Worm (Caenorhabditis elegans) whole organism, L4 larva: ENCODE measurements around the gene trpp-6.

Experiments used
- F44E2.7 ChIP-seq: fragments of 200-800 bp; sonication (Bioruptor generic); IDR thresholded peaks from 2 replicates; pipeline ENCODE4 v2.1.2; 2022; ENCODE audit warnings: missing genetic modification characterization, missing compliant biosample characterization
- T26A8.4 ChIP-seq: fragments of 200-800 bp; sonication (Bioruptor generic); IDR thresholded peaks from 2 replicates; pipeline ENCODE4 v1.3.6; 2022; ENCODE audit warnings: missing genetic modification characterization, missing compliant biosample characterization
- Y105C5A.15 ChIP-seq: fragments of 200-800 bp; sonication (Bioruptor generic); IDR thresholded peaks from 2 replicates; pipeline ENCODE4 v1.3.6; 2022; ENCODE audit warnings: missing genetic modification characterization, missing compliant biosample characterization
- Y48G9A.11 ChIP-seq: fragments of 200-800 bp; sonication (Bioruptor generic); IDR thresholded peaks from 2 replicates; pipeline ENCODE4 v1.3.6; 2022; ENCODE audit warnings: missing genetic modification reagents, missing genetic modification characterization, missing compliant biosample characterization
- Y75B8A.6 ChIP-seq: fragments of 200-800 bp; sonication (Bioruptor generic); IDR thresholded peaks from 2 replicates; pipeline ENCODE4 v1.3.6; 2022; ENCODE audit warnings: missing genetic modification reagents, missing genetic modification characterization, missing compliant biosample characterization
- aha-1 ChIP-seq: fragments of 150-350 bp; peaks from one replicate; lab custom pipeline; 2014; ENCODE audit warnings: missing biosample characterization, missing genetic modification characterization
- ceh-20 ChIP-seq: fragments of 200-800 bp; sonication (Bioruptor generic); IDR thresholded peaks from 2 replicates; pipeline ENCODE4 v1.3.6; 2022; ENCODE audit warnings: missing genetic modification reagents, missing genetic modification characterization, missing compliant biosample characterization
- ceh-44 ChIP-seq: fragments of 200-800 bp; sonication (Bioruptor generic); IDR thresholded peaks from 2 replicates; pipeline ENCODE4 v1.3.6; 2022; ENCODE audit warnings: missing genetic modification reagents, missing genetic modification characterization, missing compliant biosample characterization
- ceh-62 ChIP-seq: sonication (generic microtip); optimal IDR thresholded peaks from 2 replicates; lab custom pipeline; 2017; ENCODE audit warnings: missing biosample characterization, missing genetic modification characterization
- ces-1 ChIP-seq: fragments of 150-350 bp; sonication (generic microtip); optimal IDR thresholded peaks from 4 replicates; lab custom pipeline; 2014; ENCODE audit warnings: missing biosample characterization, missing genetic modification reagents, missing genetic modification characterization
- ctbp-1 ChIP-seq: fragments of 200-800 bp; sonication (Bioruptor generic); IDR thresholded peaks from 2 replicates; pipeline ENCODE4 v1.3.6; 2022; ENCODE audit warnings: missing genetic modification reagents, missing genetic modification characterization, missing compliant biosample characterization
- daf-12 ChIP-seq: fragments of 150-350 bp; optimal IDR thresholded peaks from 2 replicates; lab custom pipeline; 2014; ENCODE audit warnings: missing biosample characterization, missing genetic modification reagents, missing genetic modification characterization
- daf-16 ChIP-seq, 3 experiments: sonication (generic microtip); optimal IDR thresholded peaks; 2 replicates each; lab custom pipeline; 2016 to 2017; ENCODE audit warnings: missing genetic modification characterization in 3 of 3, missing genetic modification reagents in 3 of 3, mild to moderate bottlenecking in 2 of 3, missing compliant biosample characterization in 2 of 3, missing biosample characterization in 1 of 3, moderate library complexity in 1 of 3
- daf-19 ChIP-seq: fragments of 200-800 bp; sonication (Bioruptor generic); conservative IDR thresholded peaks from 2 replicates; pipeline ENCODE4 v1.3.6; 2022; ENCODE audit warnings: missing genetic modification characterization, missing compliant biosample characterization
- dmd-6 ChIP-seq: fragments of 200-800 bp; sonication (Bioruptor generic); IDR thresholded peaks from 2 replicates; pipeline ENCODE4 v1.3.6; 2022; ENCODE audit warnings: missing genetic modification reagents, missing genetic modification characterization, missing compliant biosample characterization
- dve-1 ChIP-seq: sonication (generic microtip); optimal IDR thresholded peaks from 2 replicates; lab custom pipeline; 2017; ENCODE audit warnings: antibody characterized with exemption, mild to moderate bottlenecking, missing genetic modification characterization, missing compliant biosample characterization; ENCODE audit not compliant: insufficient read depth
- egl-27 ChIP-seq: sonication (generic microtip); optimal IDR thresholded peaks from 3 replicates; lab custom pipeline; 2017; ENCODE audit warnings: missing biosample characterization, missing genetic modification reagents, missing genetic modification characterization
- egl-43 ChIP-seq: fragments of 200-800 bp; sonication (Bioruptor generic); IDR thresholded peaks from 2 replicates; pipeline ENCODE4 v1.3.6; 2022; ENCODE audit warnings: missing genetic modification reagents, missing genetic modification characterization, missing compliant biosample characterization
- fos-1 ChIP-seq: fragments of 150-350 bp; optimal IDR thresholded peaks from 2 replicates; lab custom pipeline; 2014; ENCODE audit warnings: missing biosample characterization, missing genetic modification characterization
- gei-8 ChIP-seq: fragments of 200-800 bp; sonication (Bioruptor generic); optimal IDR thresholded peaks from 2 replicates; lab custom pipeline; 2018; ENCODE audit warnings: mild to moderate bottlenecking, missing genetic modification characterization, missing compliant biosample characterization
- hlh-30 ChIP-seq: sonication (generic microtip); optimal IDR thresholded peaks from 2 replicates; lab custom pipeline; 2017; ENCODE audit warnings: antibody characterized with exemption, mild to moderate bottlenecking, missing genetic modification characterization, missing compliant biosample characterization; ENCODE audit not compliant: insufficient read depth
- hmg-1.1 ChIP-seq: fragments of 200-800 bp; sonication (Bioruptor generic); IDR thresholded peaks from 2 replicates; pipeline ENCODE4 v1.3.6; 2022; ENCODE audit warnings: missing genetic modification reagents, missing genetic modification characterization, missing compliant biosample characterization
- lin-1 ChIP-seq: fragments of 200-800 bp; sonication (Bioruptor generic); IDR thresholded peaks from 2 replicates; pipeline ENCODE4 v1.3.6; 2022; ENCODE audit warnings: missing genetic modification reagents, missing genetic modification characterization, missing compliant biosample characterization
- lin-13 ChIP-seq: fragments of 150-350 bp; optimal IDR thresholded peaks from 2 replicates; lab custom pipeline; 2014; ENCODE audit warnings: missing biosample characterization, missing genetic modification reagents, missing genetic modification characterization
- lin-15B ChIP-seq: fragments of 150-350 bp; sonication (generic microtip); optimal IDR thresholded peaks from 3 replicates; lab custom pipeline; 2014; ENCODE audit warnings: missing biosample characterization, missing genetic modification characterization
- lin-29 ChIP-seq: fragments of 200-800 bp; sonication (Bioruptor generic); IDR thresholded peaks from 2 replicates; pipeline ENCODE4 v1.3.6; 2022; ENCODE audit warnings: missing genetic modification reagents, missing genetic modification characterization, missing compliant biosample characterization
- lin-38 ChIP-seq: fragments of 200-800 bp; sonication (Bioruptor generic); IDR thresholded peaks from 2 replicates; pipeline ENCODE4 v1.3.6; 2022; ENCODE audit warnings: missing genetic modification reagents, missing genetic modification characterization, missing compliant biosample characterization
- lir-3 ChIP-seq: sonication (generic microtip); optimal IDR thresholded peaks from 2 replicates; lab custom pipeline; 2016; ENCODE audit warnings: mild to moderate bottlenecking, missing genetic modification characterization, missing compliant biosample characterization
- madf-5 ChIP-seq, 2 experiments: fragments of 200-800 bp; sonication (Bioruptor generic); IDR thresholded peaks; 2 replicates each; pipeline ENCODE4 v1.3.6; 2022; ENCODE audit warnings: missing compliant biosample characterization in 2 of 2, missing genetic modification characterization in 2 of 2
- madf-9 ChIP-seq: fragments of 200-800 bp; sonication (Bioruptor generic); conservative IDR thresholded peaks from 2 replicates; pipeline ENCODE4 v1.3.6; 2022; ENCODE audit warnings: missing genetic modification reagents, missing genetic modification characterization, missing compliant biosample characterization
- mdt-29 ChIP-seq: fragments of 200-800 bp; sonication (Bioruptor generic); IDR thresholded peaks from 2 replicates; pipeline ENCODE4 v1.3.6; 2022; ENCODE audit warnings: missing genetic modification reagents, missing genetic modification characterization, missing compliant biosample characterization
- mep-1 ChIP-seq: fragments of 150-350 bp; sonication (generic microtip); optimal IDR thresholded peaks from 3 replicates; lab custom pipeline; 2014; ENCODE audit warnings: missing biosample characterization, missing genetic modification characterization
- mes-2 ChIP-seq: sonication (generic microtip); optimal IDR thresholded peaks from 2 replicates; lab custom pipeline; 2016; ENCODE audit warnings: missing genotype, mild to moderate bottlenecking, missing genetic modification characterization, missing compliant biosample characterization; ENCODE audit not compliant: poor library complexity, severe bottlenecking
- mxl-2 ChIP-seq: fragments of 200-800 bp; sonication (Bioruptor generic); conservative IDR thresholded peaks from 2 replicates; pipeline ENCODE4 v1.3.6; 2022; ENCODE audit warnings: missing genetic modification reagents, missing genetic modification characterization, missing compliant biosample characterization
- nhr-10 ChIP-seq: fragments of 150-350 bp; optimal IDR thresholded peaks from 2 replicates; lab custom pipeline; 2014; ENCODE audit warnings: missing biosample characterization, missing genetic modification characterization
- nhr-41 ChIP-seq: fragments of 200-800 bp; sonication (Bioruptor generic); IDR thresholded peaks from 2 replicates; pipeline ENCODE4 v1.3.6; 2022; ENCODE audit warnings: missing genetic modification reagents, missing genetic modification characterization, missing compliant biosample characterization
- nhr-48 ChIP-seq: sonication (generic microtip); optimal IDR thresholded peaks from 2 replicates; lab custom pipeline; 2016; ENCODE audit warnings: mild to moderate bottlenecking, missing genetic modification characterization, missing compliant biosample characterization
- nhr-6 ChIP-seq: fragments of 150-350 bp; optimal IDR thresholded peaks from 2 replicates; lab custom pipeline; 2014; ENCODE audit warnings: missing biosample characterization, missing genetic modification characterization
- saeg-2 ChIP-seq: fragments of 200-800 bp; sonication (Bioruptor generic); IDR thresholded peaks from 2 replicates; pipeline ENCODE4 v1.3.6; 2022; ENCODE audit warnings: missing genetic modification reagents, missing genetic modification characterization, missing compliant biosample characterization
- set-16 ChIP-seq: fragments of 200-800 bp; sonication (Bioruptor generic); IDR thresholded peaks from 2 replicates; pipeline ENCODE4 v1.3.6; 2022; ENCODE audit warnings: missing genetic modification reagents, missing genetic modification characterization, missing compliant biosample characterization
- snpc-1.2 ChIP-seq: fragments of 200-800 bp; sonication (Bioruptor generic); IDR thresholded peaks from 2 replicates; pipeline ENCODE4 v1.3.6; 2022; ENCODE audit warnings: missing genetic modification reagents, missing genetic modification characterization, missing compliant biosample characterization
- spr-1 ChIP-seq: sonication (generic microtip); optimal IDR thresholded peaks from 2 replicates; lab custom pipeline; 2016; ENCODE audit warnings: mild to moderate bottlenecking, missing genetic modification characterization, missing compliant biosample characterization
- spr-3 ChIP-seq: fragments of 200-800 bp; sonication (Bioruptor generic); optimal IDR thresholded peaks from 2 replicates; lab custom pipeline; 2018; ENCODE audit warnings: mild to moderate bottlenecking, missing genetic modification characterization, missing compliant biosample characterization
- tra-1 ChIP-seq: fragments of 200-800 bp; sonication (Bioruptor generic); IDR thresholded peaks from 2 replicates; pipeline ENCODE4 v1.3.6; 2022; ENCODE audit warnings: missing genetic modification reagents, missing genetic modification characterization, missing compliant biosample characterization
- unc-130 ChIP-seq: sonication (generic microtip); optimal IDR thresholded peaks from 2 replicates; lab custom pipeline; 2016; ENCODE audit warnings: missing genetic modification reagents, missing genetic modification characterization, missing compliant biosample characterization
- unc-62 ChIP-seq, 3 experiments: fragments of 150-350 bp in 1 of 3; sonication (generic microtip); optimal IDR thresholded peaks in 2 of 3; peaks in 1 of 3; 1 replicate in 1 of 3; 2 replicates in 2 of 3; lab custom pipeline; 2014 to 2017; ENCODE audit warnings: missing biosample characterization in 3 of 3, missing genetic modification characterization in 3 of 3, missing genetic modification reagents in 3 of 3, missing genotype in 1 of 3
- zfp-3 ChIP-seq: fragments of 200-800 bp; sonication (Bioruptor generic); conservative IDR thresholded peaks from 2 replicates; pipeline ENCODE4 v1.3.6; 2022; ENCODE audit warnings: missing genetic modification reagents, missing genetic modification characterization, missing compliant biosample characterization
- zip-11 ChIP-seq: fragments of 200-800 bp; sonication (Bioruptor generic); IDR thresholded peaks from 2 replicates; pipeline ENCODE4 v1.3.6; 2022; ENCODE audit warnings: missing genetic modification characterization, missing compliant biosample characterization
- zip-2 ChIP-seq: fragments of 150-350 bp; optimal IDR thresholded peaks from 2 replicates; lab custom pipeline; 2014; ENCODE audit warnings: missing biosample characterization, missing genetic modification characterization

Gene trpp-6

DNA sequence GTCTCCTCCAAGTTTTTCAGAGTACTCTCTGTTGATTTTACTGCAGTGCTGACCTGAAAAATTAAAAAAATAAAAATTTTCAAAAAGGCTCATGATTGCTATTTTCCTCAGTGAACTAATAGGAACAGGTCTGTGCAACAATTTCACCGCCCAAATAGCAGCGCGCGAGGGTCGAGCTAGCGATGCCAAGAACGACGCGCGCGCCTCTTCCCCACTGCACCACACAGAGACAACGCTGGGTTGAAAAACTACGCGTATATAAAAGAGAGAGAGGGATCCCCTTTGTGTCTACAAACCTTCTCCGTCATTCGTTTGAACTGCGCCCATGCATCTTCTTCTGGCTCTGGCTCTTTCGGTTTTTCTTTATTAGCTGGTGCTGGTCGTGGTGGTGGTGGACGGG is 21.6 kb upstream of the trpp-6 start (continued):
- TF ChIP-seq ceh-20 (peak; percentile 83), unc-62 (GFP tag; optimal IDR thresholded peaks at IDR 0.05 in 1 of 2; lab: Kevin White, UChicago) (no peak), unc-62 (tag; optimal IDR thresholded peaks at IDR 0.05; lab: Kevin White, UChicago) (no peak), egl-43 (peak; percentile 99), daf-19 (GFP tag; lab: Robert Waterston, UW) (peak; percentile 86), mdt-29 (GFP tag; lab: Robert Waterston, UW) (peak; percentile 74; the same call in 1 of the 2 replicates), nhr-10 (tag; lab: Kevin White, UChicago) (no peak), Y75B8A.6 (peak; percentile 87; the same call in 1 of the 2 replicates), ceh-44 (GFP tag; lab: Robert Waterston, UW) (peak; percentile 79), lin-29 (GFP tag; lab: Robert Waterston, UW) (peak; percentile 57; the same call in 1 of the 2 replicates), dve-1 (peak; percentile 59), daf-12 (tag; lab: Kevin White, UChicago) (no peak), lin-38 (GFP tag; lab: Robert Waterston, UW) (peak; percentile 87), ctbp-1 (GFP tag; lab: Robert Waterston, UW) (peak; percentile 86), daf-16 (GFP tag; optimal IDR thresholded peaks at IDR 0.05; lab: Kevin White, UChicago) (peak; percentile 79 to 96), daf-16 (tag; optimal IDR thresholded peaks at IDR 0.05; lab: Kevin White, UChicago) (no peak), zip-11 (GFP tag; lab: Robert Waterston, UW) (peak; percentile 91), hmg-1.1 (GFP tag; lab: Robert Waterston, UW) (peak; percentile 93), zip-2 (tag; lab: Kevin White, UChicago) (peak; percentile 57), madf-5 (GFP tag; IDR thresholded peaks at IDR 0.05; lab: Robert Waterston, UW) (peak; percentile 89 to 97), zfp-3 (peak; percentile 79), mep-1 (tag; lab: Kevin White, UChicago) (peak; percentile 76), unc-130 (peak; percentile 82), mes-2 (tag; lab: Kevin White, UChicago) (peak; percentile 89), gei-8 (GFP tag; lab: Kevin White, UChicago) (peak; percentile 95), saeg-2 (GFP tag; lab: Robert Waterston, UW) (peak; percentile 65; the same call in 1 of the 2 replicates), ces-1 (GFP tag; lab: Kevin White, UChicago) (peak; percentile 39), egl-27 (tag; lab: Kevin White, UChicago) (no peak), dmd-6 (peak; percentile 69), nhr-6 (tag; lab: Kevin White, UChicago) (peak; percentile 17), nhr-41 (peak; percentile 98), nhr-48 (tag; lab: Kevin White, UChicago) (peak; percentile 79), ceh-62 (no peak), Y105C5A.15 (peak; percentile 95; the same call in 1 of the 2 replicates), aha-1 (tag; lab: Kevin White, UChicago) (peak; percentile 95), set-16 (GFP tag; lab: Robert Waterston, UW) (peak; percentile 73), hlh-30 (peak; percentile 62), fos-1 (tag; lab: Kevin White, UChicago) (no peak), lin-1 (GFP tag; lab: Robert Waterston, UW) (peak; percentile 94), lin-15B (tag; lab: Kevin White, UChicago) (no peak), mxl-2 (GFP tag; lab: Robert Waterston, UW) (peak; percentile 74), spr-3 (GFP tag; lab: Kevin White, UChicago) (peak; percentile 87), T26A8.4 (GFP tag; lab: Robert Waterston, UW) (peak; percentile 92), lin-13 (GFP tag; lab: Kevin White, UChicago) (peak; percentile 60), madf-9 (GFP tag; lab: Robert Waterston, UW) (peak; percentile 83), lir-3 (tag; lab: Kevin White, UChicago) (peak; percentile 83), Y48G9A.11 (peak; percentile 85), F44E2.7 (peak; percentile 98), tra-1 (GFP tag; lab: Robert Waterston, UW) (peak; percentile 91), spr-1 (tag; lab: Kevin White, UChicago) (peak; percentile 88), snpc-1.2 (GFP tag; lab: Robert Waterston, UW) (peak; percentile 93)
